Fruit fly (Drosophila melanogaster): Measurements from ENCODE around the gene CG33124.

- TF ChIP-seq CTCF (optimal IDR thresholded peaks at IDR 0.05), result no peak
- no peak for TF ChIP-seq CG8478 (optimal IDR thresholded peaks at IDR 0.05)
Measured at dm6 chr2L:2199433-2199796, 9.5 kb downstream of the CG33124 start.

All from S2 (cell line).